Worm (Caenorhabditis elegans): ENCODE results near the gene F42A9.9.

ce11 chrIV:8611886-8612542 lies 26.6 kb downstream of the F42A9.9 start, which contains the start of the genes F42A9.17 and cyp-33E2:
- TF ChIP-seq nhr-28 (tag; optimal IDR thresholded peaks at IDR 0.05) = no peak
- no peak for TF ChIP-seq lin-13 (tag; optimal IDR thresholded peaks at IDR 0.05)
- no peak for TF ChIP-seq elt-3 (tag; optimal IDR thresholded peaks at IDR 0.05)
- TF ChIP-seq snpc-4 (tag; optimal IDR thresholded peaks at IDR 0.05) = no peak
- no peak for TF ChIP-seq nhr-76 (tag; optimal IDR thresholded peaks at IDR 0.05)
- no peak for TF ChIP-seq blmp-1 (tag; optimal IDR thresholded peaks at IDR 0.05)
- TF ChIP-seq unc-39 (tag; optimal IDR thresholded peaks at IDR 0.05) = no peak
- TF ChIP-seq cnd-1 (tag; optimal IDR thresholded peaks at IDR 0.05) = no peak
- no peak for TF ChIP-seq nhr-237 (tag; optimal IDR thresholded peaks at IDR 0.05)
- no peak for TF ChIP-seq elt-1 (tag; optimal IDR thresholded peaks at IDR 0.05; ENCODE audit: borderline replicate concordance, insufficient read depth)
- no peak for TF ChIP-seq pha-4 (tag; optimal IDR thresholded peaks at IDR 0.05)
